Fruit fly (Drosophila melanogaster) whole organism, embryonic: ENCODE data around the gene loaf.

Experiments
- CG10431 ChIP-seq: fragments of 200-800 bp; sonication (Bioruptor generic); optimal IDR thresholded peaks from 3 replicates; lab custom pipeline; 2018; ENCODE audit warnings: missing biosample characterization, mild to moderate bottlenecking, missing genetic modification characterization
- CG12942 ChIP-seq: fragments of 200-800 bp; sonication (Bioruptor generic); optimal IDR thresholded peaks from 3 replicates; lab custom pipeline; 2016; ENCODE audit warnings: missing biosample characterization, missing genetic modification characterization
- CG13123 ChIP-seq: fragments of 200-800 bp; sonication (Bioruptor generic); optimal IDR thresholded peaks from 2 replicates; lab custom pipeline; 2016; ENCODE audit warnings: missing biosample characterization, missing genetic modification characterization
- CG13296 ChIP-seq: fragments of 200-800 bp; sonication (Bioruptor generic); optimal IDR thresholded peaks from 3 replicates; lab custom pipeline; 2018; ENCODE audit warnings: missing biosample characterization, mild to moderate bottlenecking, missing genetic modification characterization
- CG13624 ChIP-seq: fragments of 200-800 bp; sonication (Bioruptor generic); optimal IDR thresholded peaks from 2 replicates; lab custom pipeline; 2016; ENCODE audit warnings: missing biosample characterization, missing genetic modification characterization
- CG13775 ChIP-seq: fragments of 200-800 bp; sonication (Bioruptor generic); optimal IDR thresholded peaks from 3 replicates; lab custom pipeline; 2017; ENCODE audit warnings: missing biosample characterization, mild to moderate bottlenecking, missing genetic modification characterization
- CG15073 ChIP-seq: fragments of 200-800 bp; sonication (Bioruptor generic); optimal IDR thresholded peaks from 2 replicates; lab custom pipeline; 2016; ENCODE audit warnings: missing biosample characterization, missing genetic modification characterization
- CG15269 ChIP-seq: fragments of 200-800 bp; sonication (Bioruptor generic); optimal IDR thresholded peaks from 2 replicates; lab custom pipeline; 2018; ENCODE audit warnings: missing biosample characterization, mild to moderate bottlenecking, missing genetic modification characterization, moderate library complexity
- CG15696 ChIP-seq: fragments of 200-800 bp; sonication (Bioruptor generic); optimal IDR thresholded peaks from 2 replicates; lab custom pipeline; 2019; ENCODE audit warnings: missing biosample characterization, mild to moderate bottlenecking, missing genetic modification characterization, moderate library complexity
- CG1603 ChIP-seq: fragments of 200-800 bp; sonication (Bioruptor generic); optimal IDR thresholded peaks from 2 replicates; lab custom pipeline; 2019; ENCODE audit warnings: missing biosample characterization, mild to moderate bottlenecking, missing genetic modification characterization, moderate library complexity
- CG16813 ChIP-seq: fragments of 200-800 bp; sonication (Bioruptor generic); IDR thresholded peaks from 3 replicates; pipeline ENCODE4 v1.3.6; 2022; ENCODE audit warnings: missing biosample characterization, missing genetic modification characterization; ENCODE audit not compliant: partially characterized antibody
- CG18011 ChIP-seq: fragments of 200-800 bp; sonication (Bioruptor generic); optimal IDR thresholded peaks from 2 replicates; lab custom pipeline; 2017; ENCODE audit warnings: missing biosample characterization, missing genetic modification characterization, mild to moderate bottlenecking, moderate library complexity, missing genotype
- CG3163 ChIP-seq: fragments of 200-800 bp; sonication (Bioruptor generic); optimal IDR thresholded peaks from 3 replicates; lab custom pipeline; 2016; ENCODE audit warnings: missing biosample characterization, missing genetic modification characterization
- CG34376 ChIP-seq: fragments of 200-800 bp; sonication (Bioruptor generic); optimal IDR thresholded peaks from 2 replicates; lab custom pipeline; 2018; ENCODE audit warnings: missing biosample characterization, mild to moderate bottlenecking, missing genetic modification characterization
- CG4404 ChIP-seq: fragments of 200-800 bp; sonication (Bioruptor generic); IDR thresholded peaks from 2 replicates; pipeline ENCODE4 v1.3.6; 2022; ENCODE audit warnings: missing biosample characterization, missing genetic modification characterization
- CG4730 ChIP-seq: fragments of 200-800 bp; sonication (Bioruptor generic); IDR thresholded peaks from 2 replicates; pipeline ENCODE4 v1.3.6; 2022; ENCODE audit warnings: missing biosample characterization, missing genetic modification characterization
- CG5245 ChIP-seq: fragments of 200-800 bp; sonication (Bioruptor generic); optimal IDR thresholded peaks from 3 replicates; lab custom pipeline; 2016; ENCODE audit warnings: missing biosample characterization, missing genetic modification characterization
- CG6683 ChIP-seq: fragments of 200-800 bp; sonication (Bioruptor generic); optimal IDR thresholded peaks from 2 replicates; lab custom pipeline; 2017; ENCODE audit warnings: missing biosample characterization, mild to moderate bottlenecking, missing genetic modification characterization, missing genetic modification reagents
- CG7786 ChIP-seq: fragments of 200-800 bp; sonication (Bioruptor generic); optimal IDR thresholded peaks from 2 replicates; lab custom pipeline; 2016; ENCODE audit warnings: missing biosample characterization, missing genetic modification characterization
- CG9727 ChIP-seq: fragments of 200-800 bp; sonication (Bioruptor generic); optimal IDR thresholded peaks from 3 replicates; lab custom pipeline; 2017; ENCODE audit warnings: missing biosample characterization, mild to moderate bottlenecking, missing genetic modification characterization
- Chrac-16 ChIP-seq: fragments of 200-800 bp; sonication (Bioruptor generic); optimal IDR thresholded peaks from 3 replicates; lab custom pipeline; 2016; ENCODE audit warnings: missing biosample characterization, missing genetic modification characterization
- Dll ChIP-seq: fragments of 200-800 bp; sonication (Bioruptor generic); IDR thresholded peaks from 4 replicates; pipeline ENCODE4 v1.3.6; 2022; ENCODE audit warnings: missing biosample characterization, missing genetic modification characterization; ENCODE audit not compliant: partially characterized antibody
- Eip74EF ChIP-seq, 2 experiments: fragments of 200-800 bp in 1 of 2; fragments of >200 bp in 1 of 2; sonication (Bioruptor generic) in 1 of 2; optimal IDR thresholded peaks; 2 replicates each; lab custom pipeline; 2017 to 2019; ENCODE audit warnings: missing biosample characterization in 2 of 2, missing genetic modification characterization in 2 of 2, mild to moderate bottlenecking in 1 of 2, moderate library complexity in 1 of 2
- Fer1 ChIP-seq: fragments of 200-800 bp; sonication (Bioruptor generic); optimal IDR thresholded peaks from 2 replicates; lab custom pipeline; 2017; ENCODE audit warnings: missing biosample characterization, mild to moderate bottlenecking, missing genetic modification characterization
- Kr ChIP-seq: fragments of 200-800 bp; sonication (Bioruptor generic); optimal IDR thresholded peaks from 2 replicates; lab custom pipeline; 2017; ENCODE audit warnings: missing biosample characterization, mild to moderate bottlenecking, missing genetic modification characterization
- Mad ChIP-seq: fragments of 200-800 bp; sonication (Bioruptor generic); optimal IDR thresholded peaks from 2 replicates; lab custom pipeline; 2016; ENCODE audit warnings: missing biosample characterization, missing genetic modification characterization
- Nf-YB ChIP-seq: fragments of 200-800 bp; sonication (Bioruptor generic); optimal IDR thresholded peaks from 3 replicates; lab custom pipeline; 2019; ENCODE audit warnings: missing biosample characterization, mild to moderate bottlenecking, missing genetic modification characterization, moderate library complexity
- Sry-β ChIP-seq: fragments of 200-800 bp; sonication (Bioruptor generic); optimal IDR thresholded peaks from 2 replicates; lab custom pipeline; 2018; ENCODE audit warnings: missing biosample characterization, mild to moderate bottlenecking, missing genetic modification characterization, moderate library complexity
- Taf1 ChIP-seq: fragments of 200-800 bp; sonication (Bioruptor generic); IDR thresholded peaks from 2 replicates; pipeline ENCODE4 v1.3.6; 2022; ENCODE audit warnings: missing biosample characterization, missing genetic modification characterization
- Xbp1 ChIP-seq: fragments of 200-800 bp; sonication (Bioruptor generic); optimal IDR thresholded peaks from 3 replicates; lab custom pipeline; 2016; ENCODE audit warnings: missing biosample characterization, mild to moderate bottlenecking, missing genetic modification characterization
- YL-1 ChIP-seq: fragments of 200-800 bp; sonication (Bioruptor generic); optimal IDR thresholded peaks from 3 replicates; lab custom pipeline; 2017; ENCODE audit warnings: missing biosample characterization, mild to moderate bottlenecking, missing genetic modification characterization
- ab ChIP-seq: fragments of 200-800 bp; sonication (Bioruptor generic); optimal IDR thresholded peaks from 2 replicates; lab custom pipeline; 2016; ENCODE audit warnings: missing biosample characterization, missing genetic modification characterization
- ac ChIP-seq: fragments of 200-800 bp; sonication (Bioruptor generic); optimal IDR thresholded peaks from 3 replicates; lab custom pipeline; 2017; ENCODE audit warnings: missing biosample characterization, mild to moderate bottlenecking, missing genetic modification characterization
- chinmo ChIP-seq: fragments of 200-800 bp; sonication (Bioruptor generic); IDR thresholded peaks from 4 replicates; pipeline ENCODE4 v1.3.6; 2022; ENCODE audit warnings: missing biosample characterization, missing genetic modification characterization; ENCODE audit not compliant: partially characterized antibody
- exex ChIP-seq: fragments of 200-800 bp; sonication (Bioruptor generic); optimal IDR thresholded peaks from 4 replicates; lab custom pipeline; 2018; ENCODE audit warnings: missing biosample characterization, mild to moderate bottlenecking, missing genetic modification characterization, moderate library complexity
- fd3F ChIP-seq: fragments of 200-800 bp; sonication (Bioruptor generic); optimal IDR thresholded peaks from 2 replicates; lab custom pipeline; 2018; ENCODE audit warnings: missing biosample characterization, mild to moderate bottlenecking, missing genetic modification characterization, moderate library complexity
- fd96Cb ChIP-seq: fragments of 200-800 bp; sonication (Bioruptor generic); optimal IDR thresholded peaks from 2 replicates; lab custom pipeline; 2018; ENCODE audit warnings: missing biosample characterization, mild to moderate bottlenecking, missing genetic modification characterization, moderate library complexity
- ftz-f1 ChIP-seq: fragments of 200-800 bp; sonication (Bioruptor generic); optimal IDR thresholded peaks from 2 replicates; lab custom pipeline; 2016; ENCODE audit warnings: missing biosample characterization, missing genetic modification characterization
- gce ChIP-seq: fragments of 200-800 bp; sonication (Bioruptor generic); IDR thresholded peaks from 3 replicates; pipeline ENCODE4 v1.3.6; 2022; ENCODE audit warnings: missing biosample characterization, missing genetic modification characterization
- gcm ChIP-seq: fragments of 200-800 bp; sonication (Bioruptor generic); optimal IDR thresholded peaks from 2 replicates; lab custom pipeline; 2019; ENCODE audit warnings: missing biosample characterization, mild to moderate bottlenecking, missing genetic modification characterization, moderate library complexity
- hbn ChIP-seq: fragments of 200-800 bp; sonication (Bioruptor generic); IDR thresholded peaks from 2 replicates; pipeline ENCODE4 v1.3.6; 2022; ENCODE audit warnings: missing biosample characterization, missing genetic modification characterization; ENCODE audit not compliant: partially characterized antibody
- lbe ChIP-seq: fragments of 200-800 bp; sonication (Bioruptor generic); optimal IDR thresholded peaks from 2 replicates; lab custom pipeline; 2016; ENCODE audit warnings: missing biosample characterization, mild to moderate bottlenecking, missing genetic modification characterization
- luna ChIP-seq: fragments of 200-800 bp; sonication (Bioruptor generic); optimal IDR thresholded peaks from 2 replicates; lab custom pipeline; 2016; ENCODE audit warnings: missing biosample characterization, missing genetic modification characterization
- psq ChIP-seq: fragments of 200-800 bp; sonication (Bioruptor generic); optimal IDR thresholded peaks from 2 replicates; lab custom pipeline; 2017; ENCODE audit warnings: missing biosample characterization, missing genetic modification characterization
- sim ChIP-seq: fragments of 200-800 bp; sonication (Bioruptor generic); IDR thresholded peaks from 2 replicates; pipeline ENCODE4 v1.3.6; 2022; ENCODE audit warnings: missing biosample characterization, missing genetic modification characterization
- vnd ChIP-seq: fragments of 200-800 bp; sonication (Bioruptor generic); IDR thresholded peaks from 3 replicates; pipeline ENCODE4 v1.3.6; 2022; ENCODE audit warnings: missing biosample characterization, missing genetic modification characterization; ENCODE audit not compliant: partially characterized antibody
- vvl ChIP-seq: fragments of 200-800 bp; sonication (Bioruptor generic); IDR thresholded peaks from 2 replicates; pipeline ENCODE4 v1.3.6; 2022; ENCODE audit warnings: missing biosample characterization, missing genetic modification characterization
- yki ChIP-seq: fragments of >200 bp; optimal IDR thresholded peaks from 3 replicates; lab custom pipeline; 2018

Gene loaf

dm6 chr3L:11696294-11697116, 69.5 kb downstream of the loaf start, which contains the start of gene Dph1 (continued):
- TF ChIP-seq CG13296 (peak; percentile 70), chinmo (GFP tag; lab: Robert Waterston, UW) (0 out of 4 replicates have a peak, but pooled peaks have one; percentile 34), sim (GFP tag; lab: Robert Waterston, UW) (peak; percentile 87), Taf1 (GFP tag; lab: Robert Waterston, UW) (peak; percentile 68), CG5245 (peak; percentile 55), CG34376 (GFP tag; lab: Kevin White, UChicago) (peak; percentile 77), ac (GFP tag; lab: Kevin White, UChicago) (peak; percentile 48), ftz-f1 (GFP tag; lab: Kevin White, UChicago) (peak; percentile 77), CG3163 (GFP tag; lab: Kevin White, UChicago) (peak; percentile 52), gce (GFP tag; lab: Robert Waterston, UW) (peak; percentile 87), CG13123 (GFP tag; lab: Kevin White, UChicago) (peak; percentile 16), CG13775 (peak; percentile 78), CG13624 (GFP tag; lab: Kevin White, UChicago) (peak; percentile 85), CG4730 (GFP tag; lab: Robert Waterston, UW) (peak; percentile 72), YL-1 (peak; percentile 93), lbe (GFP tag; lab: Kevin White, UChicago) (peak; percentile 74), CG15073 (no peak), Nf-YB (GFP tag; lab: Kevin White, UChicago) (peak; percentile 54), CG15696 (tag; lab: Kevin White, UChicago) (peak; percentile 50), CG1603 (tag; lab: Kevin White, UChicago) (peak; percentile 93), CG6683 (peak; percentile 55), CG10431 (peak; percentile 67), CG16813 (no peak), Mad (GFP tag; lab: Kevin White, UChicago) (peak; percentile 84), vvl (peak; percentile 85), Eip74EF (GFP tag; optimal IDR thresholded peaks at IDR 0.05; lab: Kevin White, UChicago) (peak in 1 of 2 experiments; percentile 88), Kr (peak; percentile 80), ab (GFP tag; lab: Kevin White, UChicago) (peak; percentile 77), CG4404 (GFP tag; lab: Robert Waterston, UW) (peak; percentile 48; the same call in 1 of the 2 replicates), CG12942 (peak; percentile 58), yki (lab: Kevin White, UChicago) (no peak), exex (peak; percentile 33), Chrac-16 (GFP tag; lab: Kevin White, UChicago) (peak; percentile 82), Xbp1 (peak; percentile 86), psq (no peak), vnd (GFP tag; lab: Robert Waterston, UW) (no peak), Dll (peak; percentile 64; the same call in 3 of the 4 replicates), Sry-β (peak; percentile 36), CG18011 (GFP tag; lab: Kevin White, UChicago) (peak; percentile 66), fd96Cb (tag; lab: Kevin White, UChicago) (peak; percentile 81), Fer1 (GFP tag; lab: Kevin White, UChicago) (peak; percentile 84), CG9727 (peak; percentile 90), hbn (GFP tag; lab: Robert Waterston, UW) (no peak), luna (GFP tag; lab: Kevin White, UChicago) (peak; percentile 64), gcm (GFP tag; lab: Kevin White, UChicago) (peak; percentile 82), CG15269 (peak; percentile 84), CG7786 (GFP tag; lab: Kevin White, UChicago) (peak; percentile 85), fd3F (GFP tag; lab: Kevin White, UChicago) (peak; percentile 62)
